Worm (Caenorhabditis elegans) whole organism, L4/young adult: ENCODE measurements around the gene R09H10.2.

ENCODE experiments used
- dao-5 ChIP-seq: sonication (generic microtip); optimal IDR thresholded peaks from 2 replicates; lab custom pipeline; 2016; ENCODE audit warnings: missing genotype, missing genetic modification characterization, moderate library complexity, missing compliant biosample characterization
- him-1 ChIP-seq: sonication (generic microtip); optimal IDR thresholded peaks from 2 replicates; lab custom pipeline; 2016; ENCODE audit warnings: missing genotype, missing genetic modification reagents, missing genetic modification characterization, missing compliant biosample characterization

- TF ChIP-seq dao-5 (tag; lab: Kevin White, UChicago) (no peak), him-1 (tag; lab: Kevin White, UChicago) (no peak)
Observed at ce11 chrIV:10554947-10555346, 47.8 kb upstream of the R09H10.2 start, which contains the start of gene zim-2.
